Fruit fly (Drosophila melanogaster) whole organism, wandering third instar larva: ENCODE data around the gene CG33233.

Experiments
- Dfd ChIP-seq: fragments of >200 bp; optimal IDR thresholded peaks from 2 replicates; lab custom pipeline; 2017; ENCODE audit warnings: missing biosample characterization, missing genetic modification characterization
- Hnf4 ChIP-seq: fragments of 200-800 bp; sonication (Bioruptor generic); optimal IDR thresholded peaks from 2 replicates; lab custom pipeline; 2016; ENCODE audit warnings: missing biosample characterization, mild to moderate bottlenecking, missing genetic modification characterization
- Jra ChIP-seq: sonication (Bioruptor generic); optimal IDR thresholded peaks from 2 replicates; lab custom pipeline; 2016; ENCODE audit warnings: missing biosample characterization, missing genetic modification characterization
- Myc ChIP-seq: fragments of >200 bp; optimal IDR thresholded peaks from 2 replicates; lab custom pipeline; 2017
- N ChIP-seq: fragments of >200 bp; optimal IDR thresholded peaks from 2 replicates; lab custom pipeline; 2018; ENCODE audit warnings: missing biosample characterization, missing external identifiers, missing genetic modification characterization
- OdsH ChIP-seq: fragments of 200-800 bp; sonication (Bioruptor generic); optimal IDR thresholded peaks from 2 replicates; lab custom pipeline; 2016; ENCODE audit warnings: missing biosample characterization, mild to moderate bottlenecking, missing genetic modification characterization
- Vsx2 ChIP-seq: fragments of 200-300, 225-300 bp; sonication (Bioruptor generic); optimal IDR thresholded peaks from 2 replicates; lab custom pipeline; 2018; ENCODE audit warnings: missing biosample characterization, missing genetic modification characterization; ENCODE audit not compliant: partially characterized antibody
- ey ChIP-seq: fragments of 200-800 bp; sonication (Bioruptor generic); optimal IDR thresholded peaks from 2 replicates; lab custom pipeline; 2016; ENCODE audit warnings: missing biosample characterization, missing genetic modification characterization
- foxo ChIP-seq, 2 experiments: fragments of 200-800 bp; sonication (Bioruptor generic); optimal IDR thresholded peaks; 2 replicates in 1 of 2; 3 replicates in 1 of 2; lab custom pipeline; 2016 to 2017; ENCODE audit warnings: missing biosample characterization in 2 of 2, missing genetic modification characterization in 2 of 2
- usp ChIP-seq: fragments of >200 bp; optimal IDR thresholded peaks from 2 replicates; lab custom pipeline; 2017; ENCODE audit warnings: missing biosample characterization, missing genetic modification characterization
- woc ChIP-seq: sonication (Bioruptor generic); optimal IDR thresholded peaks from 2 replicates; lab custom pipeline; 2016; ENCODE audit warnings: missing biosample characterization, mild to moderate bottlenecking, missing genetic modification characterization

DNA sequence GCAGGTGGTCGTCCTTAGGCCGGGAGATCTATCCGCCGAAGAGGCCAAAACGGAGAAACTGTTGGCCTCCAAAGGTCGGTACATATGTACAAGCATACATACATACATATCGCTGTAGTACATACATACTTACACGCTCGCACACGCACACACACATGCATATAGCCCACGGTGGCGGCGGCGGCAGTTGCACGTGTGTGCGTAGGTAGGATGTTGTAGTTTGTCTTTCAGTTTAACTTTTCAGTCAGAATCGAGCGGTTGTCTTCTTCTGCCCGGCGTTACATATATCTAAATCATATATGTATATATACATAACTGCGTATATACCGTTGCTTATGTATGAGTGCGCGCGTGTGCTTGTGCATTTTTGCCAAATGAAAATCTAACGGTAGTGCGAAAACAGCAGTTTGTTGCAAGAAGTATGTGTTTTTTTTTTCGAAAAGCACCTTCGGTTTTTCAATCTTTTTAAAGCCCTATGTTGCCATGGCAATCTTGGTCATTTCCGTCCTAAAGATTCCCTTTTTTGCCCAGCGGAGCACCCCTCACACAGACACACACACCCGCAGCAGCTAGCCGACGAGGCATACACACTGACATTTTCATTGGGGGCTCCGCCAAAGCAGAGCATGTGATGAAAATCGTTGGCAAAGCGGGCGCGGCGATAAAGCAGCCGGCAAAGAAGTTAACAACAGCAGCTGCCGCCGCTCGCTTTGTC lies 27.2 kb upstream of the CG33233 start:
- no peak for TF ChIP-seq usp (GFP tag; lab: Kevin White, UChicago)
- TF ChIP-seq Vsx2: no peak
- TF ChIP-seq Hnf4 (GFP tag; lab: Kevin White, UChicago): no peak
- no peak for TF ChIP-seq Jra (GFP tag; lab: Kevin White, UChicago)
- TF ChIP-seq ey: no peak
- no peak for TF ChIP-seq foxo (GFP tag; optimal IDR thresholded peaks at IDR 0.05; lab: Kevin White, UChicago)
- no peak for TF ChIP-seq Myc
- no peak for TF ChIP-seq N
- TF ChIP-seq OdsH: no peak
- TF ChIP-seq woc (GFP tag; lab: Kevin White, UChicago): no peak
- TF ChIP-seq Dfd: no peak
